Worm (Caenorhabditis elegans) whole organism, young adult: ENCODE results near the gene lmtr-3.

ENCODE experiments used
- B0019.2 ChIP-seq: fragments of 200-800 bp; sonication (Bioruptor generic); conservative IDR thresholded peaks from 2 replicates; pipeline ENCODE4 v1.3.6; 2022; ENCODE audit warnings: missing genetic modification reagents, missing genetic modification characterization, missing compliant biosample characterization
- B0336.3 ChIP-seq: fragments of 200-800 bp; sonication (Bioruptor generic); IDR thresholded peaks from 2 replicates; pipeline ENCODE4 v1.3.6; 2022; ENCODE audit warnings: missing genetic modification characterization, missing compliant biosample characterization
- D2030.7 ChIP-seq: fragments of 200-800 bp; sonication (Bioruptor generic); IDR thresholded peaks from 2 replicates; pipeline ENCODE4 v1.3.6; 2022; ENCODE audit warnings: missing genetic modification reagents, missing genetic modification characterization, missing compliant biosample characterization
- F22D6.2 ChIP-seq: sonication (generic microtip); optimal IDR thresholded peaks from 2 replicates; lab custom pipeline; 2016; ENCODE audit warnings: mild to moderate bottlenecking, missing genetic modification characterization, missing compliant biosample characterization
- F33H1.4 ChIP-seq: fragments of 200-800 bp; sonication (Bioruptor generic); IDR thresholded peaks from 2 replicates; pipeline ENCODE4 v1.3.6; 2022; ENCODE audit warnings: missing genetic modification reagents, missing genetic modification characterization, missing compliant biosample characterization
- F37B4.10 ChIP-seq: fragments of 200-800 bp; sonication (Bioruptor generic); IDR thresholded peaks from 2 replicates; pipeline ENCODE4 v1.3.6; 2022; ENCODE audit warnings: missing genetic modification characterization, missing compliant biosample characterization
- F49E8.2 ChIP-seq: sonication (generic microtip); optimal IDR thresholded peaks from 3 replicates; lab custom pipeline; 2017; ENCODE audit warnings: missing genetic modification characterization, mild to moderate bottlenecking, missing compliant biosample characterization, antibody characterized with exemption, moderate library complexity; ENCODE audit not compliant: insufficient read depth
- F57A8.1 ChIP-seq: fragments of 200-800 bp; sonication (Bioruptor generic); optimal IDR thresholded peaks from 2 replicates; lab custom pipeline; 2018; ENCODE audit warnings: mild to moderate bottlenecking, missing genetic modification characterization, moderate library complexity, missing compliant biosample characterization
- K12H6.12 ChIP-seq: fragments of 200-800 bp; sonication (Bioruptor generic); optimal IDR thresholded peaks from 2 replicates; lab custom pipeline; 2018; ENCODE audit warnings: mild to moderate bottlenecking, missing genetic modification characterization, missing compliant biosample characterization
- Y53F4B.3 ChIP-seq: fragments of 200-800 bp; sonication (Bioruptor generic); IDR thresholded peaks from 2 replicates; pipeline ENCODE4 v1.3.6; 2022; ENCODE audit warnings: missing genetic modification reagents, missing genetic modification characterization, missing compliant biosample characterization
- Y53G8AR.9 ChIP-seq: fragments of 200-800 bp; sonication (Bioruptor generic); conservative IDR thresholded peaks from 2 replicates; pipeline ENCODE4 v1.3.6; 2022; ENCODE audit warnings: missing genetic modification reagents, missing genetic modification characterization, missing compliant biosample characterization
- Y95B8A.8 ChIP-seq: fragments of 200-800 bp; sonication (Bioruptor generic); IDR thresholded peaks from 2 replicates; pipeline ENCODE4 v1.3.6; 2022; ENCODE audit warnings: missing genetic modification reagents, missing genetic modification characterization, missing compliant biosample characterization
- attf-6 ChIP-seq: fragments of 200-800 bp; sonication (Bioruptor generic); IDR thresholded peaks from 2 replicates; pipeline ENCODE4 v1.3.6; 2022; ENCODE audit warnings: missing genetic modification reagents, missing genetic modification characterization, missing compliant biosample characterization
- cebp-2 ChIP-seq: fragments of 200-800 bp; sonication (Bioruptor generic); IDR thresholded peaks from 2 replicates; pipeline ENCODE4 v1.3.6; 2022; ENCODE audit warnings: missing genetic modification characterization, missing compliant biosample characterization
- ceh-91 ChIP-seq: fragments of 200-800 bp; sonication (Bioruptor generic); IDR thresholded peaks from 2 replicates; pipeline ENCODE4 v1.3.6; 2022; ENCODE audit warnings: missing genetic modification reagents, missing genetic modification characterization, missing compliant biosample characterization
- chd-7 ChIP-seq: sonication (generic microtip); optimal IDR thresholded peaks from 2 replicates; lab custom pipeline; 2016; ENCODE audit warnings: mild to moderate bottlenecking, missing genetic modification characterization, moderate library complexity, missing compliant biosample characterization
- dpff-1 ChIP-seq: sonication (generic microtip); optimal IDR thresholded peaks from 2 replicates; lab custom pipeline; 2017; ENCODE audit warnings: mild to moderate bottlenecking, missing genetic modification characterization, missing compliant biosample characterization
- efl-1 ChIP-seq: fragments of 150-350 bp; optimal IDR thresholded peaks from 2 replicates; lab custom pipeline; 2014; ENCODE audit warnings: missing biosample characterization, missing genetic modification reagents, missing genetic modification characterization
- ets-4 ChIP-seq: fragments of 200-800 bp; sonication (Bioruptor generic); optimal IDR thresholded peaks from 2 replicates; lab custom pipeline; 2018; ENCODE audit warnings: mild to moderate bottlenecking, missing genetic modification characterization, missing compliant biosample characterization
- fkh-3 ChIP-seq: sonication (generic microtip); optimal IDR thresholded peaks from 2 replicates; lab custom pipeline; 2016; ENCODE audit warnings: mild to moderate bottlenecking, missing genetic modification characterization, missing compliant biosample characterization
- him-1 ChIP-seq: sonication (generic microtip); optimal IDR thresholded peaks from 2 replicates; lab custom pipeline; 2016; ENCODE audit warnings: missing genotype, missing genetic modification reagents, missing genetic modification characterization, missing compliant biosample characterization
- hmg-1.2 ChIP-seq: fragments of 200-800 bp; sonication (Bioruptor generic); IDR thresholded peaks from 2 replicates; pipeline ENCODE4 v1.3.6; 2022; ENCODE audit warnings: missing genetic modification reagents, missing genetic modification characterization, missing compliant biosample characterization
- lag-1 ChIP-seq: fragments of 200-800 bp; sonication (Bioruptor generic); IDR thresholded peaks from 2 replicates; pipeline ENCODE4 v1.3.6; 2022; ENCODE audit warnings: missing genetic modification reagents, missing genetic modification characterization, missing compliant biosample characterization
- let-526 ChIP-seq: fragments of 200-800 bp; sonication (Bioruptor generic); IDR thresholded peaks from 2 replicates; pipeline ENCODE4 v1.3.6; 2022; ENCODE audit warnings: missing genetic modification reagents, missing genetic modification characterization, missing compliant biosample characterization
- lin-35 ChIP-seq, 3 experiments: fragments of 150-350 bp in 2 of 3; sonication (generic microtip) in 1 of 3; optimal IDR thresholded peaks; 2 replicates each; lab custom pipeline; 2014 to 2018; ENCODE audit warnings: missing biosample characterization in 3 of 3, missing genetic modification characterization in 3 of 3, missing genetic modification reagents in 3 of 3
- lin-40 ChIP-seq: sonication (generic microtip); optimal IDR thresholded peaks from 2 replicates; lab custom pipeline; 2016; ENCODE audit warnings: missing genetic modification characterization, mild to moderate bottlenecking, missing compliant biosample characterization, missing genotype, missing genetic modification reagents
- madf-6 ChIP-seq: fragments of 200-800 bp; sonication (Bioruptor generic); IDR thresholded peaks from 2 replicates; pipeline ENCODE4 v1.3.6; 2022; ENCODE audit warnings: missing genetic modification reagents, missing genetic modification characterization, missing compliant biosample characterization
- madf-8 ChIP-seq: fragments of 200-800 bp; sonication (Bioruptor generic); conservative IDR thresholded peaks from 2 replicates; pipeline ENCODE4 v1.3.6; 2022; ENCODE audit warnings: missing genetic modification reagents, missing genetic modification characterization, missing compliant biosample characterization
- mel-28 ChIP-seq: sonication (generic microtip); optimal IDR thresholded peaks from 2 replicates; lab custom pipeline; 2016; ENCODE audit warnings: borderline replicate concordance, mild to moderate bottlenecking, missing genetic modification characterization, missing compliant biosample characterization
- pha-4 ChIP-seq: fragments of 150-350 bp; sonication (generic microtip); optimal IDR thresholded peaks from 2 replicates; lab custom pipeline; 2014; ENCODE audit warnings: missing biosample characterization, missing genetic modification reagents, missing genetic modification characterization
- rec-8 ChIP-seq, 2 experiments: sonication (generic microtip); optimal IDR thresholded peaks; 2 replicates each; lab custom pipeline; 2016; ENCODE audit warnings: mild to moderate bottlenecking in 2 of 2, missing genetic modification characterization in 2 of 2, missing genetic modification reagents in 2 of 2, missing genotype in 2 of 2, missing biosample characterization in 1 of 2, missing compliant biosample characterization in 1 of 2, moderate library complexity in 1 of 2
- repo-1 ChIP-seq: sonication (generic microtip); optimal IDR thresholded peaks from 2 replicates; lab custom pipeline; 2017; ENCODE audit warnings: mild to moderate bottlenecking, missing genetic modification characterization, missing compliant biosample characterization
- rpc-1 ChIP-seq, 2 experiments: fragments of 150-350 bp in 1 of 2; sonication (generic microtip) in 1 of 2; optimal IDR thresholded peaks; 2 replicates each; lab custom pipeline; 2014 to 2018; ENCODE audit warnings: missing biosample characterization in 1 of 2, missing genetic modification characterization in 1 of 2, missing genetic modification reagents in 1 of 2, missing genotype in 1 of 2
- snpc-1.3 ChIP-seq: sonication (generic microtip); optimal IDR thresholded peaks from 2 replicates; lab custom pipeline; 2017; ENCODE audit warnings: missing genetic modification characterization, mild to moderate bottlenecking, missing compliant biosample characterization, antibody characterized with exemption, moderate library complexity, missing genotype, missing genetic modification reagents; ENCODE audit not compliant: insufficient read depth
- snpc-4 ChIP-seq, 5 experiments: fragments of 150-350 bp in 1 of 5; sonication (generic microtip) in 4 of 5; optimal IDR thresholded peaks; 2 replicates each; lab custom pipeline; 2014 to 2018; ENCODE audit warnings: missing genetic modification characterization in 5 of 5, missing biosample characterization in 3 of 5, antibody characterized with exemption in 2 of 5, mild to moderate bottlenecking in 2 of 5, missing compliant biosample characterization in 2 of 5, missing genotype in 2 of 5, moderate library complexity in 2 of 5, missing genetic modification reagents in 1 of 5
- somi-1 ChIP-seq: fragments of 200-800 bp; sonication (Bioruptor generic); optimal IDR thresholded peaks from 2 replicates; lab custom pipeline; 2018; ENCODE audit warnings: mild to moderate bottlenecking, missing genetic modification characterization, missing compliant biosample characterization
- sptf-2 ChIP-seq: fragments of 200-800 bp; sonication (Bioruptor generic); optimal IDR thresholded peaks from 2 replicates; lab custom pipeline; 2018; ENCODE audit warnings: mild to moderate bottlenecking, missing genetic modification characterization, missing compliant biosample characterization
- tbx-9 ChIP-seq: sonication (generic microtip); optimal IDR thresholded peaks from 2 replicates; lab custom pipeline; 2016; ENCODE audit warnings: borderline replicate concordance, missing genetic modification characterization, inconsistent platforms, missing compliant biosample characterization
- unc-130 ChIP-seq: sonication (generic microtip); optimal IDR thresholded peaks from 2 replicates; lab custom pipeline; 2016; ENCODE audit warnings: missing genetic modification reagents, missing genetic modification characterization, missing compliant biosample characterization
- xnd-1 ChIP-seq: sonication (generic microtip); optimal IDR thresholded peaks from 2 replicates; lab custom pipeline; 2016; ENCODE audit warnings: missing genotype, missing genetic modification reagents, missing genetic modification characterization, missing compliant biosample characterization
- zfh-2 ChIP-seq: fragments of 200-800 bp; sonication (Bioruptor generic); conservative IDR thresholded peaks from 2 replicates; pipeline ENCODE4 v1.3.6; 2022; ENCODE audit warnings: missing genetic modification reagents, missing genetic modification characterization, missing compliant biosample characterization
- ztf-18 ChIP-seq: sonication (generic microtip); optimal IDR thresholded peaks from 2 replicates; lab custom pipeline; 2016; ENCODE audit warnings: missing genotype, mild to moderate bottlenecking, missing genetic modification characterization, missing compliant biosample characterization
- ztf-26 ChIP-seq: sonication (generic microtip); optimal IDR thresholded peaks from 2 replicates; lab custom pipeline; 2017; ENCODE audit warnings: missing genetic modification characterization, missing compliant biosample characterization

lmtr-3 gene

ce11 chrV:11075209-11076027 is 48.6 kb upstream of the lmtr-3 start (continued):
- TF ChIP-seq B0019.2 (GFP tag; lab: Robert Waterston, UW) (no peak), somi-1 (GFP tag; lab: Kevin White, UChicago) (peak; percentile 23), snpc-4 (GFP tag; optimal IDR thresholded peaks at IDR 0.05; lab: Kevin White, UChicago) (no peak), snpc-4 (tag; optimal IDR thresholded peaks at IDR 0.05; lab: Kevin White, UChicago) (no peak), D2030.7 (GFP tag; lab: Robert Waterston, UW) (no peak), hmg-1.2 (GFP tag; lab: Robert Waterston, UW) (no peak), ceh-91 (GFP tag; lab: Robert Waterston, UW) (no peak), F22D6.2 (tag; lab: Kevin White, UChicago) (no peak), Y53F4B.3 (GFP tag; lab: Robert Waterston, UW) (no peak), ztf-26 (tag; lab: Kevin White, UChicago) (no peak), let-526 (GFP tag; lab: Robert Waterston, UW) (no peak), attf-6 (GFP tag; lab: Robert Waterston, UW) (no peak), cebp-2 (GFP tag; lab: Robert Waterston, UW) (no peak), Y53G8AR.9 (no peak), F57A8.1 (GFP tag; lab: Kevin White, UChicago) (no peak), him-1 (tag; lab: Kevin White, UChicago) (no peak), zfh-2 (GFP tag; lab: Robert Waterston, UW) (peak; percentile 91), sptf-2 (GFP tag; lab: Kevin White, UChicago) (no peak), F37B4.10 (GFP tag; lab: Robert Waterston, UW) (no peak), rec-8 (tag; optimal IDR thresholded peaks at IDR 0.05; lab: Kevin White, UChicago) (no peak), F33H1.4 (no peak), mel-28 (tag; lab: Kevin White, UChicago) (no peak), tbx-9 (tag; lab: Kevin White, UChicago) (no peak), ets-4 (GFP tag; lab: Kevin White, UChicago) (no peak), chd-7 (tag; lab: Kevin White, UChicago) (no peak), snpc-1.3 (tag; lab: Kevin White, UChicago) (no peak), K12H6.12 (tag; lab: Kevin White, UChicago) (peak; percentile 31), B0336.3 (GFP tag; lab: Robert Waterston, UW) (no peak; the same call in 1 of the 2 replicates), fkh-3 (tag; lab: Kevin White, UChicago) (no peak), unc-130 (no peak), repo-1 (no peak), lag-1 (GFP tag; lab: Robert Waterston, UW) (no peak)

ce11 chrV:11076028-11076402 is 48.0 kb upstream of the lmtr-3 start:
- TF ChIP-seq lin-40 (tag; lab: Kevin White, UChicago) (no peak), madf-6 (GFP tag; lab: Robert Waterston, UW) (peak; percentile 87), F49E8.2 (tag; lab: Kevin White, UChicago) (no peak), madf-8 (GFP tag; lab: Robert Waterston, UW) (peak; percentile 64), ceh-91 (GFP tag; lab: Robert Waterston, UW) (no peak), rpc-1 (optimal IDR thresholded peaks at IDR 0.05; lab: Kevin White, UChicago) (no peak), rpc-1 (tag; optimal IDR thresholded peaks at IDR 0.05; lab: Kevin White, UChicago) (no peak), xnd-1 (tag; lab: Kevin White, UChicago) (peak; percentile 76), lin-35 (GFP tag; optimal IDR thresholded peaks at IDR 0.05; lab: Kevin White, UChicago) (peak in 1 of 3 experiments; percentile 16), snpc-1.3 (tag; lab: Kevin White, UChicago) (peak; percentile 6), Y95B8A.8 (GFP tag; lab: Robert Waterston, UW) (no peak), ztf-26 (tag; lab: Kevin White, UChicago) (peak; percentile 11), pha-4 (tag; lab: Kevin White, UChicago) (no peak), ztf-18 (tag; lab: Kevin White, UChicago) (no peak), dpff-1 (tag; lab: Kevin White, UChicago) (peak; percentile 78), efl-1 (GFP tag; lab: Kevin White, UChicago) (peak; percentile 65)
- TF ChIP-seq, all 124 proteins: peak for 8
